Fruit fly (Drosophila melanogaster): ENCODE data around the gene Mur29B.

The Mur29B gene

dm6 chr2L:8311741-8312140 is 40.2 kb upstream of the Mur29B start (continued):
- TF ChIP-seq Dp (GFP tag; optimal IDR thresholded peaks at IDR 0.05) (no peak), Awh (GFP tag; IDR thresholded peaks at IDR 0.05) (no peak), CG16779 (GFP tag; IDR thresholded peaks at IDR 0.05) (no peak), lov (optimal IDR thresholded peaks at IDR 0.05) (no peak), lov (GFP tag; IDR thresholded peaks at IDR 0.05) (0 out of 3 replicates have a peak, but pooled peaks have one; percentile 21), CG18262 (tag; optimal IDR thresholded peaks at IDR 0.05) (no peak), lilli (GFP tag; optimal IDR thresholded peaks at IDR 0.05) (no peak), CG2889 (GFP tag; IDR thresholded peaks at IDR 0.05) (no peak), fru (optimal IDR thresholded peaks at IDR 0.05) (no peak), CG7357 (GFP tag; IDR thresholded peaks at IDR 0.05) (no peak), hth (optimal IDR thresholded peaks at IDR 0.05) (no peak), sisA (GFP tag; IDR thresholded peaks at IDR 0.05) (no peak), HLH3B (GFP tag; IDR thresholded peaks at IDR 0.05) (no peak), CG11247 (GFP tag; IDR thresholded peaks at IDR 0.05) (no peak), dati (GFP tag; IDR thresholded peaks at IDR 0.05) (no peak), CG6272 (GFP tag; IDR thresholded peaks at IDR 0.05) (0 out of 2 replicates have a peak, but pooled peaks have one; percentile 7)

dm6 chr2L:8319858-8320525 is 32.0 kb upstream of the Mur29B start, which contains the start of the genes mtsh and strat:
mtsh (minus strand) TSS chr2L:8319908.
strat (plus strand) TSS chr2L:8320328.
- peak; percentile 37 for TF ChIP-seq pb (GFP tag; optimal IDR thresholded peaks at IDR 0.05)
- no peak for TF ChIP-seq CG32767 (GFP tag; IDR thresholded peaks at IDR 0.05)
- TF ChIP-seq CG1602 (GFP tag; optimal IDR thresholded peaks at IDR 0.05): no peak
- TF ChIP-seq lilli (GFP tag; optimal IDR thresholded peaks at IDR 0.05): peak; percentile 58
- TF ChIP-seq CG10654 (GFP tag; optimal IDR thresholded peaks at IDR 0.05): peak; percentile 40
- TF ChIP-seq phol (tag; optimal IDR thresholded peaks at IDR 0.05): peak; percentile 70
- TF ChIP-seq HmgZ (tag; optimal IDR thresholded peaks at IDR 0.05): peak; percentile 60
- TF ChIP-seq zfh2 (GFP tag; optimal IDR thresholded peaks at IDR 0.05): peak; percentile 33
- TF ChIP-seq Sry-β (GFP tag; optimal IDR thresholded peaks at IDR 0.05): no peak
- TF ChIP-seq wor (GFP tag; IDR thresholded peaks at IDR 0.05): no peak
- no peak for TF ChIP-seq fd96Cb (tag; optimal IDR thresholded peaks at IDR 0.05)
- TF ChIP-seq Sox102F (GFP tag; optimal IDR thresholded peaks at IDR 0.05): no peak
- no peak for TF ChIP-seq wdn (GFP tag; IDR thresholded peaks at IDR 0.05)
- peak; percentile 90 for TF ChIP-seq Dref (GFP tag; IDR thresholded peaks at IDR 0.05)
- TF ChIP-seq zf30C (GFP tag; optimal IDR thresholded peaks at IDR 0.05): no peak
- TF ChIP-seq B-H2 (GFP tag; optimal IDR thresholded peaks at IDR 0.05): peak; percentile 59
- peak; percentile 28 for TF ChIP-seq pho (GFP tag; optimal IDR thresholded peaks at IDR 0.05)
- TF ChIP-seq ap (GFP tag; IDR thresholded peaks at IDR 0.05): no peak
- no peak for TF ChIP-seq pum (GFP tag; optimal IDR thresholded peaks at IDR 0.05)
- no peak for TF ChIP-seq Elba2 (GFP tag; optimal IDR thresholded peaks at IDR 0.05)
- TF ChIP-seq CG13624 (GFP tag; optimal IDR thresholded peaks at IDR 0.05): peak; percentile 73
- peak; percentile 90 for TF ChIP-seq CG14710 (tag; optimal IDR thresholded peaks at IDR 0.05)
- TF ChIP-seq CG7271 (tag; optimal IDR thresholded peaks at IDR 0.05): peak; percentile 86
- TF ChIP-seq zfh1 (GFP tag; IDR thresholded peaks at IDR 0.05): peak; percentile 74
- peak; percentile 28 for TF ChIP-seq CG3065 (GFP tag; optimal IDR thresholded peaks at IDR 0.05)
- no peak for TF ChIP-seq CG10431 (GFP tag; optimal IDR thresholded peaks at IDR 0.05)
- peak; percentile 42 for TF ChIP-seq CG12155 (GFP tag; optimal IDR thresholded peaks at IDR 0.05)
- peak; percentile 13 for TF ChIP-seq cato (GFP tag; optimal IDR thresholded peaks at IDR 0.05; ENCODE audit: borderline replicate concordance)
- TF ChIP-seq CG9437 (GFP tag; optimal IDR thresholded peaks at IDR 0.05): peak; percentile 61
- TF ChIP-seq disco-r (GFP tag; optimal IDR thresholded peaks at IDR 0.05): peak; percentile 29
- TF ChIP-seq CG10267 (tag; optimal IDR thresholded peaks at IDR 0.05): peak; percentile 95
- no peak; the same call in 1 of the 2 replicates for TF ChIP-seq onecut (GFP tag; IDR thresholded peaks at IDR 0.05)
- TF ChIP-seq CG16779 (GFP tag; IDR thresholded peaks at IDR 0.05): no peak
- no peak for TF ChIP-seq CG11695 (GFP tag; IDR thresholded peaks at IDR 0.05)
- TF ChIP-seq stc (GFP tag; IDR thresholded peaks at IDR 0.05): peak; percentile 59; the same call in 1 of the 2 replicates
- no peak for TF ChIP-seq CG3726 (GFP tag; IDR thresholded peaks at IDR 0.05)
- peak; percentile 35 for TF ChIP-seq tin (GFP tag; optimal IDR thresholded peaks at IDR 0.05)
- peak; percentile 23 for TF ChIP-seq Dip3 (GFP tag; optimal IDR thresholded peaks at IDR 0.05)
